Worm (Caenorhabditis elegans): Measurements from ENCODE around the gene npl-4.2.

Gene npl-4.2

DNA sequence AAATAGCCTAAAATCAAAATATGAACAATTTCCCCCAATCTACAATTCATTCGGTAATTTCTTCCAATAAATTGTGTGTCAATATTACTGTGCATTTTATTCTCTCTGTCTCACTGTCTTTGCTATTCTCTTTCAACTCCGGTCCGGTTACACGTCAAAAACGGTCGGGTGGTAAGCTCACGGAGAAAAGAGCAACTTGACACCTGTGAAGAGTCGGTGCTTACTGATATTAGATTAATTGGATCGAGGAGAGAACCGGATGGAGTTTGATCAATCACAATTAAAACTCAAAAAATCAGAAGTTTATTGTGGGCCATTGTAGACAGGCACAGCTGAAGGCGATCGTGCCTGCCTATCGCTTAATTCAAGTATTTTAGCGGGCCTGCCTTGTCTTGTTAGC, 47.8 kb upstream of the npl-4.2 start (continued):
- no peak for TF ChIP-seq egl-18 (GFP tag; IDR thresholded peaks at IDR 0.05)
- no peak for TF ChIP-seq lag-1 (GFP tag; IDR thresholded peaks at IDR 0.05)
- TF ChIP-seq F39B2.1 (GFP tag; IDR thresholded peaks at IDR 0.05): no peak
- TF ChIP-seq egrh-3 (GFP tag; IDR thresholded peaks at IDR 0.05): no peak
- TF ChIP-seq F22D6.2 (tag; optimal IDR thresholded peaks at IDR 0.05): no peak
- no peak for TF ChIP-seq somi-1 (GFP tag; optimal IDR thresholded peaks at IDR 0.05)
- no peak for TF ChIP-seq F10E7.11 (tag; optimal IDR thresholded peaks at IDR 0.05)
- TF ChIP-seq D2030.7 (GFP tag; IDR thresholded peaks at IDR 0.05): no peak
- peak; percentile 55 for TF ChIP-seq gei-17 (GFP tag; optimal IDR thresholded peaks at IDR 0.05)
- TF ChIP-seq xnd-1 (tag; optimal IDR thresholded peaks at IDR 0.05): no peak
- peak; percentile 78; the same call in 1 of the 2 replicates for TF ChIP-seq Y56A3A.18 (GFP tag; IDR thresholded peaks at IDR 0.05)
- peak; percentile 19; the same call in 1 of the 2 replicates for TF ChIP-seq hmg-1.2 (GFP tag; IDR thresholded peaks at IDR 0.05)
- TF ChIP-seq ccch-3 (GFP tag; optimal IDR thresholded peaks at IDR 0.05): no peak
- TF ChIP-seq hlh-12 (tag; optimal IDR thresholded peaks at IDR 0.05): no peak
- TF ChIP-seq ets-4 (GFP tag; optimal IDR thresholded peaks at IDR 0.05): no peak
- no peak for TF ChIP-seq F37B4.10 (GFP tag; IDR thresholded peaks at IDR 0.05)
- no peak for TF ChIP-seq sdz-38 (tag; optimal IDR thresholded peaks at IDR 0.05)
- TF ChIP-seq chd-7 (tag; optimal IDR thresholded peaks at IDR 0.05): peak; percentile 70
- no peak for TF ChIP-seq hlh-26 (GFP tag; conservative IDR thresholded peaks at IDR 0.05)
- TF ChIP-seq K12H6.12 (tag; optimal IDR thresholded peaks at IDR 0.05): peak; percentile 20
- TF ChIP-seq ztf-28 (GFP tag; IDR thresholded peaks at IDR 0.05): no peak
- no peak for TF ChIP-seq ztf-3 (GFP tag; optimal IDR thresholded peaks at IDR 0.05)
- no peak for TF ChIP-seq egl-44 (GFP tag; IDR thresholded peaks at IDR 0.05)
- no peak for TF ChIP-seq efl-1 (GFP tag; optimal IDR thresholded peaks at IDR 0.05)
- TF ChIP-seq attf-5 (GFP tag; optimal IDR thresholded peaks at IDR 0.05): no peak
- peak; percentile 49 to 76 for TF ChIP-seq let-607 (tag; optimal IDR thresholded peaks at IDR 0.05)
- no peak for TF ChIP-seq lsl-1 (GFP tag; optimal IDR thresholded peaks at IDR 0.05)
- no peak for TF ChIP-seq nhr-179 (tag; optimal IDR thresholded peaks at IDR 0.05)
- no peak for TF ChIP-seq lsy-27 (tag; optimal IDR thresholded peaks at IDR 0.05; ENCODE audit: borderline replicate concordance, insufficient read depth)
- peak; percentile 6 for TF ChIP-seq lin-54 (GFP tag; optimal IDR thresholded peaks at IDR 0.05)

DNA sequence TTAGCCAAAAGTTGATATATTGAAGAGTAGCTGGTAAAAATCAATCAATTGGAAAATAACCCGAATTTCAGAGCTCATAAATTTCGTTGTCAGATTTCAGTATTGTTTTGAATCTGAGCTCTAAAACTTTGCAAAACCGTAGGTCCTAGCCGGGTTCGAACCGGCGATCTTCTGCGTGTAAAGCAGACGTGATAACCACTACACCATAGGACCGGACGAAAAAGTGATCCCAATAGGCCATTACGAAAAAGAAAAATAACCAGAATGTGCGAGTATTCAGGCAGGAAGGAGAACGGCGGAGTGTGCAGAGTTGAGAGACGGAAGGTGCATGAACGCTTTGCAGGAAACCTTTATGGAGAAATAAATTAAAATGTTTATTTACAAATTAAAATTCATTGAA, 45.6 kb upstream of the npl-4.2 start:
- 0 out of 2 replicates have a peak, but pooled peaks have one; percentile 55 for TF ChIP-seq Y56A3A.18 (GFP tag; IDR thresholded peaks at IDR 0.05)
- 0 out of 2 replicates have a peak, but pooled peaks have one; percentile 28 for TF ChIP-seq B0336.3 (GFP tag; IDR thresholded peaks at IDR 0.05)
- no peak for TF ChIP-seq Y67H2A.10 (GFP tag; conservative IDR thresholded peaks at IDR 0.05)
- TF ChIP-seq Y53G8AR.9 (GFP tag; conservative IDR thresholded peaks at IDR 0.05): no peak
- no peak for TF ChIP-seq F57C9.4 (tag; optimal IDR thresholded peaks at IDR 0.05)
- TF ChIP-seq zfh-2 (GFP tag; conservative IDR thresholded peaks at IDR 0.05): no peak
- peak; percentile 81 for TF ChIP-seq F23B12.7 (tag; optimal IDR thresholded peaks at IDR 0.05; ENCODE audit: insufficient read depth)
- TF ChIP-seq tbp1 (GFP tag; optimal IDR thresholded peaks at IDR 0.05): peak; percentile 99
- no peak for TF ChIP-seq nfya-1 (tag; optimal IDR thresholded peaks at IDR 0.05; ENCODE audit: borderline replicate concordance, insufficient read depth)
- TF ChIP-seq ceh-27 (GFP tag; optimal IDR thresholded peaks at IDR 0.05): peak; percentile 50
- TF ChIP-seq ama-1 (optimal IDR thresholded peaks at IDR 0.05): no peak
- TF ChIP-seq ama-1 (GFP tag; optimal IDR thresholded peaks at IDR 0.05): peak; percentile 9 to 73
- TF ChIP-seq B0261.1 (tag; optimal IDR thresholded peaks at IDR 0.05): peak; percentile 90
- no peak for TF ChIP-seq ztf-22 (GFP tag; optimal IDR thresholded peaks at IDR 0.05)
- no peak for TF ChIP-seq lir-1 (GFP tag; conservative IDR thresholded peaks at IDR 0.05)
- TF ChIP-seq let-526 (GFP tag; IDR thresholded peaks at IDR 0.05): no peak
- TF ChIP-seq nhr-90 (tag; optimal IDR thresholded peaks at IDR 0.05): peak; percentile 66
- TF ChIP-seq ekl-4 (GFP tag; IDR thresholded peaks at IDR 0.05): peak; percentile 40; the same call in 1 of the 2 replicates
- TF ChIP-seq aptf-2 (GFP tag; conservative IDR thresholded peaks at IDR 0.05): 0 out of 2 replicates have a peak, but pooled peaks have one; percentile 30
- no peak for TF ChIP-seq ceh-79 (tag; optimal IDR thresholded peaks at IDR 0.05)
- TF ChIP-seq hrde-1 (tag; optimal IDR thresholded peaks at IDR 0.05; ENCODE audit: borderline replicate concordance): no peak

All from whole organism, young adult.